Worm (Caenorhabditis elegans) whole organism, early embryonic: Measurements from ENCODE around the gene fbxa-111.

Experiments
- F13C5.2 ChIP-seq: sonication (generic microtip); optimal IDR thresholded peaks from 2 replicates; lab custom pipeline; 2017; ENCODE audit warnings: mild to moderate bottlenecking, missing genetic modification characterization, inconsistent platforms, missing compliant biosample characterization
- aly-1 ChIP-seq: sonication (generic microtip); optimal IDR thresholded peaks from 2 replicates; lab custom pipeline; 2016; ENCODE audit warnings: missing genetic modification characterization, missing compliant biosample characterization
- ama-1 ChIP-seq: fragments of 150-350 bp; optimal IDR thresholded peaks from 2 replicates; lab custom pipeline; 2014
- ceh-36 ChIP-seq: sonication (generic microtip); optimal IDR thresholded peaks from 2 replicates; lab custom pipeline; 2016; ENCODE audit warnings: missing genetic modification characterization, inconsistent platforms, missing compliant biosample characterization
- hmg-4 ChIP-seq: fragments of 200-800 bp; sonication (Bioruptor generic); optimal IDR thresholded peaks from 2 replicates; lab custom pipeline; 2018; ENCODE audit warnings: mild to moderate bottlenecking, missing genetic modification characterization, missing compliant biosample characterization
- hnd-1 ChIP-seq: sonication (generic microtip); optimal IDR thresholded peaks from 2 replicates; lab custom pipeline; 2016; ENCODE audit warnings: missing genetic modification characterization, missing compliant biosample characterization
- pes-1 ChIP-seq: fragments of 200-800 bp; sonication (Bioruptor generic); IDR thresholded peaks from 2 replicates; pipeline ENCODE4 v1.3.6; 2022; ENCODE audit warnings: missing genetic modification reagents, missing genetic modification characterization, missing compliant biosample characterization
- sea-1 ChIP-seq: fragments of 200-800 bp; sonication (Bioruptor generic); conservative IDR thresholded peaks from 2 replicates; pipeline ENCODE4 v1.3.6; 2022; ENCODE audit warnings: missing genetic modification characterization, missing compliant biosample characterization
- tra-4 ChIP-seq: sonication (generic microtip); optimal IDR thresholded peaks from 2 replicates; lab custom pipeline; 2017; ENCODE audit warnings: missing genetic modification characterization, missing compliant biosample characterization

DNA sequence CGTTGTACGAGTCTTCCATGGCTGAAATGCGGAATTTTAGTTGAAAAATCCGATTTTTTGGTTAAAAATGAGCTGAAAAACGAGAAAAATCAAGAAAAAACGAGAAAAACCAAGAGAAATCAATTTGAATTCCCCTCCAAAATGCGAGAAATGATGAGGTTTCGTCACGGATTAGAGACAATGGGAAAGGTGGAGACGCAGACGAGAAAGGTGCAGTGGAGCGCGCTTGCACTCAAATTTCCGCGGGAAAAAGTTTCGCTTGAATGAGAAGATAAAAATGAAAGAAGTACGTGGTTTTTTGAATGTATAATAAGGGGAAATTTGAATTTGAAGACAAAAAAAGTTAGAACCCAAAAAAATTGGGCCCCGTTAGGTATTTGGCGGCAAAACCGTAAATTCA lies 16.1 kb upstream of the fbxa-111 start, which contains the start of gene efl-1:
- no peak for TF ChIP-seq ama-1 (lab: Kevin White, UChicago)
- no peak for TF ChIP-seq sea-1 (GFP tag; lab: Robert Waterston, UW)
- no peak for TF ChIP-seq tra-4 (tag; lab: Kevin White, UChicago)
- TF ChIP-seq ceh-36 (tag; lab: Kevin White, UChicago) = no peak
- peak; percentile 67 for TF ChIP-seq F13C5.2 (tag; lab: Kevin White, UChicago)
- TF ChIP-seq hnd-1 (tag; lab: Kevin White, UChicago) = no peak
- no peak for TF ChIP-seq aly-1 (tag; lab: Kevin White, UChicago)
- TF ChIP-seq hmg-4 (GFP tag; lab: Kevin White, UChicago) = no peak
- no peak for TF ChIP-seq pes-1 (GFP tag; lab: Robert Waterston, UW)
